Fruit fly (Drosophila melanogaster) whole organism: Measurements from ENCODE around the gene CG1824.

ENCODE experiments used
- CG8478 ChIP-seq: fragments of >200 bp; optimal IDR thresholded peaks from 2 replicates; lab custom pipeline; 2018; ENCODE audit warnings: inconsistent platforms
- Dll ChIP-seq: fragments of >200 bp; optimal IDR thresholded peaks from 2 replicates; lab custom pipeline; 2017
- EcR ChIP-seq, 2 experiments: fragments of >200 bp; optimal IDR thresholded peaks; 2 replicates each; lab custom pipeline; 2017; ENCODE audit warnings: missing biosample characterization in 2 of 2, missing genetic modification characterization in 2 of 2, missing genetic modification reagents in 2 of 2
- pan ChIP-seq: fragments of >200 bp; optimal IDR thresholded peaks from 2 replicates; lab custom pipeline; 2017
- psq ChIP-seq: fragments of >200 bp; optimal IDR thresholded peaks from 2 replicates; lab custom pipeline; 2017
- usp ChIP-seq: fragments of >200 bp; optimal IDR thresholded peaks from 2 replicates; lab custom pipeline; 2017; ENCODE audit warnings: missing biosample characterization, missing genetic modification characterization, mixed read lengths

DNA sequence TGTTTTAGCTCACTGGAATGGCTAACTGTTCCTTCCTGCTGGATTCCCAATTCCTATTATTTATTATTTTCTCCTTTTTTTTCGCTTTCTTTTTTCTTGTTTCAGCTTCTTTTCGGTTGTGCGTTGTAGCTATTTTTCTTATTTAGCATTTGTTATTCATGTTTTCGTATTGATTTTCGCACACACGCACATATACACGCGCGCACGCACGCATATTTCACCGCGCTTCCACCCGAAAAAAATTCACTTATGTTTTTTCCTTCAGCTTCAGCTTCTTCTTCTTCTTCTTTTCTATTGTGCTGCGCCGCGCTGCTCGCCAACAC, 12.8 kb downstream of the CG1824 start:
- no peak for TF ChIP-seq EcR (GFP tag; optimal IDR thresholded peaks at IDR 0.05; lab: Kevin White, UChicago)
- no peak for TF ChIP-seq CG8478 (lab: Kevin White, UChicago)
- TF ChIP-seq usp (GFP tag; lab: Kevin White, UChicago): no peak
- TF ChIP-seq pan (lab: Kevin White, UChicago): no peak
- no peak for TF ChIP-seq psq (lab: Kevin White, UChicago)
- TF ChIP-seq Dll (lab: Kevin White, UChicago): no peak
